Fruit fly (Drosophila melanogaster) whole organism, pupa: ENCODE data around the gene Jon99Ciii.

ENCODE experiments used
- CG13204 ChIP-seq: fragments of 200-800 bp; sonication (Bioruptor generic); optimal IDR thresholded peaks from 2 replicates; lab custom pipeline; 2018; ENCODE audit warnings: missing biosample characterization, mild to moderate bottlenecking, missing genetic modification characterization, moderate library complexity
- CG4496 ChIP-seq: fragments of 200-800 bp; sonication (Bioruptor generic); IDR thresholded peaks from 3 replicates; pipeline ENCODE4 v1.3.6; 2022; ENCODE audit warnings: missing biosample characterization, missing genetic modification characterization
- CG8159 ChIP-seq: fragments of 200-800 bp; sonication (Bioruptor generic); optimal IDR thresholded peaks from 3 replicates; lab custom pipeline; 2018; ENCODE audit warnings: missing biosample characterization, mild to moderate bottlenecking, missing genetic modification characterization, moderate library complexity
- CG9948 ChIP-seq: fragments of 200-800 bp; sonication (Bioruptor generic); optimal IDR thresholded peaks from 2 replicates; lab custom pipeline; 2018; ENCODE audit warnings: missing biosample characterization, mild to moderate bottlenecking, missing genetic modification characterization, moderate library complexity
- Ets98B ChIP-seq: fragments of 200-800 bp; sonication (Bioruptor generic); IDR thresholded peaks from 2 replicates; pipeline ENCODE4 v1.3.6; 2022; ENCODE audit warnings: missing biosample characterization, missing genetic modification characterization
- fd96Ca ChIP-seq: fragments of 200-800 bp; sonication (Bioruptor generic); IDR thresholded peaks from 3 replicates; pipeline ENCODE4 v1.3.6; 2022; ENCODE audit warnings: missing biosample characterization, missing genetic modification characterization
- gl ChIP-seq: fragments of 200-800 bp; sonication (Bioruptor generic); optimal IDR thresholded peaks from 2 replicates; lab custom pipeline; 2018; ENCODE audit warnings: missing biosample characterization, mild to moderate bottlenecking, missing genetic modification characterization

DNA sequence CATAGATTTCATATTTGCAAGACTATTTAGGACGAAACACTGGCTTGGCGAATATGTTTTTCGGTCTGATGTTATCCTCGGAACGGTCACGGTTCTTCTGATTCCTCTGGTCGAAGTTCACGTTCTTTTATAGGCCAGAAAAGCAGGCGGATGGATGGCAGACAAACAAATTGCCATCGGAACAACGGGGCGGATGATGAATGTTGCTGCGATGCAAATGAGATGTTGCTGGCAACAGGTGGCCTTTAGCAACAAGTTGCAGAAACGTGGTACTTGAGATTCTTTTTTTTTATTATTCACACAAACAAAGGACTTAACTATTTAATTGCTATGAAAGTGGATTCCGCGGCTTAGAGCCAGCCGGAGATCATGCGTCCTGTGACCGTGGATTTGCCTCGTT lies 7.8 kb upstream of the Jon99Ciii start, which contains the start of gene Capa:
- TF ChIP-seq Ets98B (GFP tag; lab: Robert Waterston, UW) (no peak), gl (no peak), CG4496 (GFP tag; lab: Robert Waterston, UW) (no peak), fd96Ca (GFP tag; lab: Robert Waterston, UW) (no peak), CG9948 (tag; lab: Kevin White, UChicago) (no peak), CG8159 (tag; lab: Kevin White, UChicago) (no peak), CG13204 (GFP tag; lab: Kevin White, UChicago) (no peak)
